Worm (Caenorhabditis elegans) whole organism, midembryonic: ENCODE data around the gene mls-2.

Source experiments
- T22C8.4 ChIP-seq: fragments of 200-800 bp; sonication (Bioruptor generic); IDR thresholded peaks from 2 replicates; pipeline ENCODE4 v1.3.6; 2022; ENCODE audit warnings: missing genetic modification characterization, missing compliant biosample characterization
- cog-1 ChIP-seq: sonication (generic microtip); optimal IDR thresholded peaks from 2 replicates; lab custom pipeline; 2016; ENCODE audit warnings: missing genetic modification characterization, missing compliant biosample characterization
- flt-1 ChIP-seq: fragments of 200-800 bp; sonication (Bioruptor generic); IDR thresholded peaks from 2 replicates; pipeline ENCODE4 v1.3.6; 2022; ENCODE audit warnings: missing genetic modification characterization, missing compliant biosample characterization
- klf-2 ChIP-seq: fragments of 200-800 bp; sonication (Bioruptor generic); conservative IDR thresholded peaks from 2 replicates; pipeline ENCODE4 v1.3.6; 2022; ENCODE audit warnings: missing genetic modification reagents, missing genetic modification characterization, missing compliant biosample characterization
- med-1 ChIP-seq: sonication (generic microtip); optimal IDR thresholded peaks from 2 replicates; lab custom pipeline; 2017; ENCODE audit warnings: missing genetic modification characterization, mild to moderate bottlenecking, missing compliant biosample characterization, antibody characterized with exemption, missing genetic modification reagents; ENCODE audit not compliant: insufficient read depth
- ref-1 ChIP-seq: fragments of 200-800 bp; sonication (Bioruptor generic); conservative IDR thresholded peaks from 2 replicates; pipeline ENCODE4 v1.3.6; 2022; ENCODE audit warnings: missing genetic modification reagents, missing genetic modification characterization, missing compliant biosample characterization
- tab-1 ChIP-seq: fragments of 200-800 bp; sonication (Bioruptor generic); IDR thresholded peaks from 2 replicates; pipeline ENCODE4 v1.3.6; 2022; ENCODE audit warnings: missing genetic modification characterization, missing compliant biosample characterization
- ztf-29 ChIP-seq: fragments of 200-800 bp; sonication (Bioruptor generic); IDR thresholded peaks from 2 replicates; pipeline ENCODE4 v1.3.6; 2022; ENCODE audit warnings: missing genetic modification reagents, missing genetic modification characterization, missing compliant biosample characterization

- TF ChIP-seq klf-2 (GFP tag; lab: Robert Waterston, UW) (no peak), T22C8.4 (GFP tag; lab: Robert Waterston, UW) (no peak), flt-1 (GFP tag; lab: Robert Waterston, UW) (no peak), ref-1 (GFP tag; lab: Robert Waterston, UW) (no peak), cog-1 (no peak), tab-1 (GFP tag; lab: Robert Waterston, UW) (no peak), ztf-29 (no peak), med-1 (no peak)
Measured at ce11 chrX:4794062-4794461, 32.6 kb upstream of the mls-2 start.
